Worm (Caenorhabditis elegans) whole organism, L4/young adult: ENCODE data around the gene frpr-10.

Experiments used
- W03F9.2 ChIP-seq: fragments of 150-350 bp; optimal IDR thresholded peaks from 2 replicates; lab custom pipeline; 2014; ENCODE audit warnings: missing biosample characterization, missing genetic modification characterization
- him-1 ChIP-seq: sonication (generic microtip); optimal IDR thresholded peaks from 2 replicates; lab custom pipeline; 2016; ENCODE audit warnings: missing genotype, missing genetic modification reagents, missing genetic modification characterization, missing compliant biosample characterization

DNA sequence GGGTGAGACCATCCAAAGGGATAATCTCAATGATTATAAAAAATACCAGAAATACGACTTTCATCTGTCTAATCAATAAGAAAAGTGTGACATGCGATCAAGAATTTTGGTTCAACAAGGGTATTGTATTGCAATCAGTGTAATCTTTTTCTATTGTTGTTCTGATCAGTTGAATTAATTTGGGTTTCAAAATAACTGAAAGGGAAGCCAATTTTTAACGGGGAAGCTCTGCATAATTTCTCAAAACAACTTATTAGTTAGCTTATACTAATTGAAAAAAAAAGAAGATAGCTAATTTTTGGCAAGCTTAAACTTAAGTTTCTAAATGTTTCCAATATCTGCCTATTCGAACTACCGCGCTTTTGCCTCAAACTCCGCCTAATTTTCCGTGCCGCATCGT is 30.4 kb upstream of the frpr-10 start, which contains the start of gene C49H3.12:
- no peak for TF ChIP-seq him-1
- no peak for TF ChIP-seq W03F9.2
